Fruit fly (Drosophila melanogaster): Measurements from ENCODE around the gene Marcal1.

Gene Marcal1

dm6 chr2L:4981278-4981966, 26.1 kb downstream of the Marcal1 start, which contains the start of the genes CG8892 and CG34126 (continued):
- TF ChIP-seq CG15696 (tag; optimal IDR thresholded peaks at IDR 0.05) = peak; percentile 98
- peak; percentile 97 for TF ChIP-seq chif (GFP tag; optimal IDR thresholded peaks at IDR 0.05)
- TF ChIP-seq CG17612 (GFP tag; IDR thresholded peaks at IDR 0.05) = peak; percentile 87
- TF ChIP-seq chm (GFP tag; IDR thresholded peaks at IDR 0.05) = peak; percentile 92
- peak; percentile 94 for TF ChIP-seq CG10366 (GFP tag; IDR thresholded peaks at IDR 0.05)
- peak; percentile 99 for TF ChIP-seq Med (GFP tag)
- TF ChIP-seq CG30020 (tag; optimal IDR thresholded peaks at IDR 0.05) = peak; percentile 89
- TF ChIP-seq mld (GFP tag; IDR thresholded peaks at IDR 0.05; ENCODE audit: partially characterized antibody) = no peak
- no peak for TF ChIP-seq Lpt (GFP tag; optimal IDR thresholded peaks at IDR 0.05)
- peak; percentile 94 for TF ChIP-seq gcm (GFP tag; optimal IDR thresholded peaks at IDR 0.05)
- TF ChIP-seq CG14667 (GFP tag; IDR thresholded peaks at IDR 0.05) = peak; percentile 95
- TF ChIP-seq CG13123 (GFP tag; optimal IDR thresholded peaks at IDR 0.05) = peak; percentile 95
- peak; percentile 98 for TF ChIP-seq Hmr (GFP tag; optimal IDR thresholded peaks at IDR 0.05)
- peak; percentile 99 for TF ChIP-seq CoRest (tag; optimal IDR thresholded peaks at IDR 0.05)
- peak; percentile 99 for TF ChIP-seq CG12659 (GFP tag; optimal IDR thresholded peaks at IDR 0.05)
- peak; percentile 82 for TF ChIP-seq Hand (GFP tag; optimal IDR thresholded peaks at IDR 0.05)
- peak; percentile 68 for TF ChIP-seq BEAF-32 (GFP tag; optimal IDR thresholded peaks at IDR 0.05)
- peak; percentile 96 for TF ChIP-seq Oli (tag; optimal IDR thresholded peaks at IDR 0.05)
- TF ChIP-seq Dad (GFP tag; optimal IDR thresholded peaks at IDR 0.05) = peak; percentile 96
- peak; percentile 99 for TF ChIP-seq CG4617 (GFP tag; optimal IDR thresholded peaks at IDR 0.05; ENCODE audit: borderline replicate concordance)
- peak; percentile 82 for TF ChIP-seq dimm (GFP tag; IDR thresholded peaks at IDR 0.05)
- peak; percentile 98 for TF ChIP-seq Usf (GFP tag; optimal IDR thresholded peaks at IDR 0.05)
- peak; percentile 95 to 98 for TF ChIP-seq Pdp1 (GFP tag; optimal IDR thresholded peaks at IDR 0.05)
- peak; percentile 84 for TF ChIP-seq her (GFP tag; optimal IDR thresholded peaks at IDR 0.05)
- TF ChIP-seq CG16815 (GFP tag; optimal IDR thresholded peaks at IDR 0.05) = peak; percentile 99
- peak; percentile 28 for TF ChIP-seq gfzf (GFP tag; optimal IDR thresholded peaks at IDR 0.05)
- peak; percentile 66 for TF ChIP-seq CG31365 (tag; optimal IDR thresholded peaks at IDR 0.05)
- TF ChIP-seq cato (GFP tag; optimal IDR thresholded peaks at IDR 0.05; ENCODE audit: borderline replicate concordance) = peak; percentile 98
- TF ChIP-seq Myb (GFP tag; optimal IDR thresholded peaks at IDR 0.05) = peak; percentile 84
- TF ChIP-seq da (GFP tag; optimal IDR thresholded peaks at IDR 0.05) = peak; percentile 90
- TF ChIP-seq E2f1 (GFP tag; IDR thresholded peaks at IDR 0.05) = peak; percentile 94
- peak; percentile 96 for TF ChIP-seq B-H2 (GFP tag; optimal IDR thresholded peaks at IDR 0.05)
- TF ChIP-seq Trl (optimal IDR thresholded peaks at IDR 0.05) = peak in 1 of 2 experiments; percentile 5
- TF ChIP-seq Trl (GFP tag; optimal IDR thresholded peaks at IDR 0.05) = peak; percentile 98
- TF ChIP-seq CG7928 (GFP tag; optimal IDR thresholded peaks at IDR 0.05) = peak; percentile 77
- TF ChIP-seq CG11560 (tag; IDR thresholded peaks at IDR 0.05) = peak; percentile 90
- peak; percentile 96 for TF ChIP-seq grau (tag; optimal IDR thresholded peaks at IDR 0.05)
- TF ChIP-seq odd (GFP tag; optimal IDR thresholded peaks at IDR 0.05) = peak; percentile 90
- TF ChIP-seq CG11456 (GFP tag; IDR thresholded peaks at IDR 0.05) = peak; percentile 97
- peak; percentile 91 for TF ChIP-seq CG6765 (GFP tag; optimal IDR thresholded peaks at IDR 0.05)
- peak; percentile 87 for TF ChIP-seq CG33213 (GFP tag; optimal IDR thresholded peaks at IDR 0.05)
- TF ChIP-seq CG9727 (GFP tag; optimal IDR thresholded peaks at IDR 0.05) = peak; percentile 97
- TF ChIP-seq sd (tag; optimal IDR thresholded peaks at IDR 0.05) = peak; percentile 90
- peak; percentile 99 for TF ChIP-seq pum (GFP tag; optimal IDR thresholded peaks at IDR 0.05)
- peak; percentile 97 for TF ChIP-seq tgo (GFP tag; IDR thresholded peaks at IDR 0.05)
- peak; percentile 89 for TF ChIP-seq CG14050 (GFP tag; IDR thresholded peaks at IDR 0.05)
- peak; percentile 100 for TF ChIP-seq Ets65A (GFP tag)
- peak; percentile 82 for TF ChIP-seq CG11398 (GFP tag; optimal IDR thresholded peaks at IDR 0.05)
- peak; percentile 75 for TF ChIP-seq Tbp (GFP tag; optimal IDR thresholded peaks at IDR 0.05)
- TF ChIP-seq CG10959 (GFP tag; IDR thresholded peaks at IDR 0.05) = peak; percentile 93

Data from whole organism, embryonic.